Worm (Caenorhabditis elegans) whole organism, late embryonic: ENCODE results near the gene T16G12.10.

ENCODE experiments used
- C08G9.2 ChIP-seq: sonication (generic microtip); optimal IDR thresholded peaks from 2 replicates; lab custom pipeline; 2016; ENCODE audit warnings: mild to moderate bottlenecking, missing genetic modification characterization, moderate library complexity, missing compliant biosample characterization
- F13H6.1 ChIP-seq: sonication (generic microtip); optimal IDR thresholded peaks from 2 replicates; lab custom pipeline; 2016; ENCODE audit warnings: missing genetic modification characterization, missing compliant biosample characterization
- K02D7.2 ChIP-seq: sonication (generic microtip); optimal IDR thresholded peaks from 2 replicates; lab custom pipeline; 2017; ENCODE audit warnings: mild to moderate bottlenecking, missing genetic modification characterization, missing compliant biosample characterization
- K09A11.1 ChIP-seq: sonication (generic microtip); optimal IDR thresholded peaks from 2 replicates; lab custom pipeline; 2017; ENCODE audit warnings: antibody characterized with exemption, mild to moderate bottlenecking, missing genetic modification characterization, missing compliant biosample characterization; ENCODE audit not compliant: insufficient read depth
- T23F11.4 ChIP-seq: fragments of 200-800 bp; sonication (Bioruptor generic); optimal IDR thresholded peaks from 2 replicates; lab custom pipeline; 2018; ENCODE audit warnings: mild to moderate bottlenecking, missing genetic modification characterization, missing compliant biosample characterization
- ahr-1 ChIP-seq: sonication (generic microtip); optimal IDR thresholded peaks from 2 replicates; lab custom pipeline; 2016; ENCODE audit warnings: missing genetic modification characterization, missing compliant biosample characterization
- ama-1 ChIP-seq: fragments of 150-350 bp; optimal IDR thresholded peaks from 2 replicates; lab custom pipeline; 2014
- ceh-14 ChIP-seq: sonication (generic microtip); optimal IDR thresholded peaks from 2 replicates; lab custom pipeline; 2016; ENCODE audit warnings: missing genotype, missing genetic modification characterization, missing compliant biosample characterization
- ceh-18 ChIP-seq: sonication (generic microtip); optimal IDR thresholded peaks from 2 replicates; lab custom pipeline; 2016; ENCODE audit warnings: missing genetic modification characterization, missing compliant biosample characterization
- ceh-19 ChIP-seq: fragments of 200-800 bp; sonication (Bioruptor generic); optimal IDR thresholded peaks from 2 replicates; lab custom pipeline; 2018; ENCODE audit warnings: mild to moderate bottlenecking, missing genetic modification characterization, missing compliant biosample characterization
- ceh-2 ChIP-seq: sonication (generic microtip); optimal IDR thresholded peaks from 2 replicates; lab custom pipeline; 2016; ENCODE audit warnings: missing genotype, missing genetic modification characterization, missing compliant biosample characterization
- ceh-24 ChIP-seq: sonication (generic microtip); optimal IDR thresholded peaks from 2 replicates; lab custom pipeline; 2016; ENCODE audit warnings: mild to moderate bottlenecking, missing genetic modification characterization, missing compliant biosample characterization
- ceh-30 ChIP-seq: fragments of 150-350 bp; optimal IDR thresholded peaks from 2 replicates; lab custom pipeline; 2014; ENCODE audit warnings: missing biosample characterization, missing genetic modification characterization
- ceh-31 ChIP-seq: sonication (generic microtip); optimal IDR thresholded peaks from 2 replicates; lab custom pipeline; 2016; ENCODE audit warnings: missing genetic modification characterization, missing compliant biosample characterization
- ceh-34 ChIP-seq: sonication (generic microtip); optimal IDR thresholded peaks from 2 replicates; lab custom pipeline; 2016; ENCODE audit warnings: mild to moderate bottlenecking, missing genetic modification characterization, missing compliant biosample characterization
- ceh-48 ChIP-seq: sonication (generic microtip); optimal IDR thresholded peaks from 2 replicates; lab custom pipeline; 2016; ENCODE audit warnings: missing genetic modification characterization, inconsistent platforms, missing compliant biosample characterization
- ceh-6 ChIP-seq: fragments of 200-800 bp; sonication (Bioruptor generic); optimal IDR thresholded peaks from 2 replicates; lab custom pipeline; 2018; ENCODE audit warnings: mild to moderate bottlenecking, missing genetic modification characterization, missing compliant biosample characterization
- ceh-9 ChIP-seq: sonication (generic microtip); optimal IDR thresholded peaks from 2 replicates; lab custom pipeline; 2016; ENCODE audit warnings: mild to moderate bottlenecking, missing genetic modification characterization, inconsistent platforms, missing compliant biosample characterization
- dmd-4 ChIP-seq: sonication (generic microtip); optimal IDR thresholded peaks from 2 replicates; lab custom pipeline; 2016; ENCODE audit warnings: borderline replicate concordance, missing genetic modification characterization, missing compliant biosample characterization
- dve-1 ChIP-seq: sonication (generic microtip); optimal IDR thresholded peaks from 2 replicates; lab custom pipeline; 2017; ENCODE audit warnings: antibody characterized with exemption, mild to moderate bottlenecking, missing genetic modification characterization, missing compliant biosample characterization
- elt-4 ChIP-seq: sonication (generic microtip); optimal IDR thresholded peaks from 2 replicates; lab custom pipeline; 2016; ENCODE audit warnings: missing genetic modification characterization, missing compliant biosample characterization
- ets-4 ChIP-seq: sonication (generic microtip); optimal IDR thresholded peaks from 2 replicates; lab custom pipeline; 2016; ENCODE audit warnings: missing genetic modification characterization, missing compliant biosample characterization
- eyg-1 ChIP-seq: sonication (generic microtip); optimal IDR thresholded peaks from 2 replicates; lab custom pipeline; 2016; ENCODE audit warnings: missing genotype, missing genetic modification characterization, missing compliant biosample characterization
- fkh-6 ChIP-seq: sonication (generic microtip); optimal IDR thresholded peaks from 2 replicates; lab custom pipeline; 2016; ENCODE audit warnings: missing genetic modification characterization, missing compliant biosample characterization
- hlh-13 ChIP-seq: fragments of 200-800 bp; sonication (Bioruptor generic); optimal IDR thresholded peaks from 2 replicates; lab custom pipeline; 2018; ENCODE audit warnings: mild to moderate bottlenecking, missing genetic modification characterization, missing compliant biosample characterization
- hlh-30 ChIP-seq: sonication (generic microtip); optimal IDR thresholded peaks from 2 replicates; lab custom pipeline; 2017; ENCODE audit warnings: antibody characterized with exemption, missing genetic modification characterization, missing compliant biosample characterization; ENCODE audit not compliant: insufficient read depth
- hlh-8 ChIP-seq: sonication (generic microtip); optimal IDR thresholded peaks from 2 replicates; lab custom pipeline; 2016; ENCODE audit warnings: missing genotype, missing genetic modification characterization, missing compliant biosample characterization
- lim-6 ChIP-seq: sonication (generic microtip); optimal IDR thresholded peaks from 2 replicates; lab custom pipeline; 2016; ENCODE audit warnings: missing genetic modification characterization, missing compliant biosample characterization
- lin-11 ChIP-seq: fragments of 200-800 bp; sonication (Bioruptor generic); optimal IDR thresholded peaks from 2 replicates; lab custom pipeline; 2018; ENCODE audit warnings: mild to moderate bottlenecking, missing genetic modification characterization, missing compliant biosample characterization
- madf-2 ChIP-seq: sonication (generic microtip); optimal IDR thresholded peaks from 2 replicates; lab custom pipeline; 2017; ENCODE audit warnings: missing genetic modification characterization, missing compliant biosample characterization
- nfya-1 ChIP-seq: sonication (generic microtip); optimal IDR thresholded peaks from 2 replicates; lab custom pipeline; 2017; ENCODE audit warnings: missing genetic modification characterization, mild to moderate bottlenecking, missing compliant biosample characterization, antibody characterized with exemption, moderate library complexity
- nhr-232 ChIP-seq: sonication (generic microtip); optimal IDR thresholded peaks from 2 replicates; lab custom pipeline; 2016; ENCODE audit warnings: missing genetic modification characterization, missing compliant biosample characterization
- npax-4 ChIP-seq: sonication (generic microtip); optimal IDR thresholded peaks from 2 replicates; lab custom pipeline; 2016; ENCODE audit warnings: missing genetic modification characterization, missing compliant biosample characterization
- odd-2 ChIP-seq: sonication (generic microtip); optimal IDR thresholded peaks from 2 replicates; lab custom pipeline; 2017; ENCODE audit warnings: antibody characterized with exemption, mild to moderate bottlenecking, missing genetic modification characterization, missing compliant biosample characterization
- pat-9 ChIP-seq: fragments of 200-800 bp; sonication (Bioruptor generic); optimal IDR thresholded peaks from 2 replicates; lab custom pipeline; 2018; ENCODE audit warnings: mild to moderate bottlenecking, missing genetic modification characterization, moderate library complexity, missing compliant biosample characterization
- pha-4 ChIP-seq: fragments of 150-350 bp; optimal IDR thresholded peaks from 2 replicates; lab custom pipeline; 2018; ENCODE audit warnings: missing biosample characterization, missing genetic modification reagents, missing genetic modification characterization
- pros-1 ChIP-seq: fragments of 150-350 bp; optimal IDR thresholded peaks from 2 replicates; lab custom pipeline; 2014; ENCODE audit warnings: missing biosample characterization, missing genetic modification reagents, missing genetic modification characterization
- sdc-2 ChIP-seq: sonication (generic microtip); optimal IDR thresholded peaks from 2 replicates; lab custom pipeline; 2016; ENCODE audit warnings: missing genotype, missing genetic modification characterization, missing compliant biosample characterization
- sox-2 ChIP-seq: fragments of 200-800 bp; sonication (Bioruptor generic); IDR thresholded peaks from 2 replicates; pipeline ENCODE4 v1.3.6; 2022; ENCODE audit warnings: missing genetic modification reagents, missing genetic modification characterization, missing compliant biosample characterization
- sox-4 ChIP-seq: sonication (generic microtip); optimal IDR thresholded peaks from 2 replicates; lab custom pipeline; 2017; ENCODE audit warnings: mild to moderate bottlenecking, missing genetic modification characterization, inconsistent platforms, missing compliant biosample characterization
- tbx-2 ChIP-seq: sonication (generic microtip); optimal IDR thresholded peaks from 2 replicates; lab custom pipeline; 2016; ENCODE audit warnings: missing genetic modification characterization, missing compliant biosample characterization
- unc-3 ChIP-seq, 2 experiments: fragments of 200-800 bp in 1 of 2; sonication (Bioruptor generic) in 1 of 2; sonication (generic microtip) in 1 of 2; conservative IDR thresholded peaks in 1 of 2; optimal IDR thresholded peaks in 1 of 2; 2 replicates each; pipeline versions ENCODE4 v1.3.6 to Lab custom; 2016 to 2022; ENCODE audit warnings: missing compliant biosample characterization in 2 of 2, missing genetic modification characterization in 2 of 2, missing genetic modification reagents in 1 of 2
- unc-42 ChIP-seq: sonication (generic microtip); optimal IDR thresholded peaks from 2 replicates; lab custom pipeline; 2016; ENCODE audit warnings: missing genotype, missing genetic modification characterization, missing compliant biosample characterization
- unc-55 ChIP-seq: sonication (generic microtip); optimal IDR thresholded peaks from 2 replicates; lab custom pipeline; 2017; ENCODE audit warnings: missing biosample characterization, missing genetic modification reagents, missing genetic modification characterization
- unc-86 ChIP-seq: sonication (generic microtip); optimal IDR thresholded peaks from 2 replicates; lab custom pipeline; 2016; ENCODE audit warnings: missing genetic modification characterization, missing compliant biosample characterization
- ztf-16 ChIP-seq: sonication (generic microtip); optimal IDR thresholded peaks from 2 replicates; lab custom pipeline; 2017; ENCODE audit warnings: missing genetic modification characterization, missing compliant biosample characterization

The T16G12.10 gene

ce11 chrIII:10056033-10056432, at the start of gene T16G12.10:
TSS of gene T16G12.10 (minus strand) at chrIII:10056133.
- TF ChIP-seq eyg-1, result no peak
- no peak for TF ChIP-seq npax-4
- TF ChIP-seq T23F11.4, result no peak
- TF ChIP-seq hlh-8, result no peak
- TF ChIP-seq sox-2, result no peak
- TF ChIP-seq ceh-34, result no peak
- TF ChIP-seq ceh-30 (tag; lab: Kevin White, UChicago), result no peak
- TF ChIP-seq hlh-13 (GFP tag; lab: Kevin White, UChicago), result no peak
- no peak for TF ChIP-seq elt-4 (tag; lab: Kevin White, UChicago)
- TF ChIP-seq unc-55 (GFP tag; lab: Kevin White, UChicago), result no peak
- no peak for TF ChIP-seq sdc-2 (tag; lab: Kevin White, UChicago)
- TF ChIP-seq lin-11 (tag; lab: Kevin White, UChicago), result no peak
- TF ChIP-seq ceh-14 (tag; lab: Kevin White, UChicago), result no peak
- no peak for TF ChIP-seq ceh-48
- TF ChIP-seq nhr-232 (tag; lab: Kevin White, UChicago), result no peak
- TF ChIP-seq ama-1 (lab: Kevin White, UChicago), result no peak
- TF ChIP-seq ceh-24 (tag; lab: Kevin White, UChicago), result no peak

ce11 chrIII:10101352-10101751, 45.4 kb upstream of the T16G12.10 start, which contains the start of gene kel-10:
TSS of gene kel-10 (minus strand) at chrIII:10101452.
- no peak for TF ChIP-seq pat-9 (tag; lab: Kevin White, UChicago)
- no peak for TF ChIP-seq ceh-6
- no peak for TF ChIP-seq dmd-4 (tag; lab: Kevin White, UChicago)
- no peak for TF ChIP-seq fkh-6
- TF ChIP-seq pha-4 (tag; lab: Kevin White, UChicago), result no peak
- no peak for TF ChIP-seq hlh-13 (GFP tag; lab: Kevin White, UChicago)

- no peak for TF ChIP-seq ceh-31 (tag; lab: Kevin White, UChicago)
- TF ChIP-seq eyg-1, result no peak
- TF ChIP-seq madf-2, result no peak
- no peak for TF ChIP-seq unc-42 (tag; lab: Kevin White, UChicago)
- no peak for TF ChIP-seq tbx-2
Measured at ce11 chrIII:10097981-10098380, 42.0 kb upstream of the T16G12.10 start, which contains the start of gene spop-1. TSS of gene spop-1 (minus strand) at chrIII:10098081.

- TF ChIP-seq unc-55 (GFP tag; lab: Kevin White, UChicago) (peak; percentile 93), sdc-2 (tag; lab: Kevin White, UChicago) (peak; percentile 46), tbx-2 (peak; percentile 84), unc-3 (GFP tag; conservative IDR thresholded peaks at IDR 0.05; lab: Robert Waterston, UW) (no peak), unc-3 (tag; optimal IDR thresholded peaks at IDR 0.05; lab: Kevin White, UChicago) (no peak), ceh-19 (GFP tag; lab: Kevin White, UChicago) (peak; percentile 26), ceh-48 (peak; percentile 80), F13H6.1 (tag; lab: Kevin White, UChicago) (peak; percentile 44), ceh-31 (tag; lab: Kevin White, UChicago) (peak; percentile 92), nfya-1 (tag; lab: Kevin White, UChicago) (peak; percentile 98), ztf-16 (peak; percentile 18), ets-4 (tag; lab: Kevin White, UChicago) (peak; percentile 71), ahr-1 (tag; lab: Kevin White, UChicago) (no peak), hlh-30 (tag; lab: Kevin White, UChicago) (peak; percentile 90), ceh-2 (tag; lab: Kevin White, UChicago) (peak; percentile 78), unc-42 (tag; lab: Kevin White, UChicago) (peak; percentile 64), K02D7.2 (tag; lab: Kevin White, UChicago) (no peak), odd-2 (tag; lab: Kevin White, UChicago) (no peak), C08G9.2 (peak; percentile 53), lim-6 (tag; lab: Kevin White, UChicago) (no peak), pat-9 (tag; lab: Kevin White, UChicago) (no peak), lin-11 (tag; lab: Kevin White, UChicago) (no peak), K09A11.1 (tag; lab: Kevin White, UChicago) (peak; percentile 59), unc-86 (tag; lab: Kevin White, UChicago) (no peak), dve-1 (tag; lab: Kevin White, UChicago) (peak; percentile 63), dmd-4 (tag; lab: Kevin White, UChicago) (no peak), sox-4 (tag; lab: Kevin White, UChicago) (no peak), pros-1 (tag; lab: Kevin White, UChicago) (peak; percentile 67), ceh-9 (tag; lab: Kevin White, UChicago) (no peak), ceh-18 (tag; lab: Kevin White, UChicago) (peak; percentile 78), T23F11.4 (no peak)
Measured at ce11 chrIII:10096525-10096972, 40.6 kb upstream of the T16G12.10 start.
